Fruit fly (Drosophila melanogaster): ENCODE data around the gene CG13033.
A peak's percentile ranks its signal among the peaks of the same experiment; 100 is the strongest.

The CG13033 gene

dm6 chr3L:16587994-16588622 is 42.7 kb upstream of the CG13033 start (continued):
- TF ChIP-seq Sp1 (GFP tag; optimal IDR thresholded peaks at IDR 0.05) (peak; percentile 45), rgr (GFP tag; optimal IDR thresholded peaks at IDR 0.05) (peak; percentile 63)

dm6 chr3L:16586989-16587388 is 41.6 kb upstream of the CG13033 start, which contains the start of the genes Syx8 and CG32163:
Syx8 (minus strand) TSS chr3L:16587057.
CG32163 (plus strand) TSS chr3L:16587157.
- TF ChIP-seq jim (GFP tag; optimal IDR thresholded peaks at IDR 0.05) (no peak), Rel (GFP tag; optimal IDR thresholded peaks at IDR 0.05) (no peak), Rel (tag; optimal IDR thresholded peaks at IDR 0.05) (peak; percentile 13)

dm6 chr3L:16584074-16584578 is 38.7 kb upstream of the CG13033 start, which contains the start of gene UQCR-C2:
UQCR-C2 (plus strand) TSS chr3L:16584124.
- TF ChIP-seq Abd-B (GFP tag; optimal IDR thresholded peaks at IDR 0.05) (no peak), Hr78 (GFP tag; optimal IDR thresholded peaks at IDR 0.05) (no peak), HLH106 (tag; optimal IDR thresholded peaks at IDR 0.05) (peak; percentile 13), Dfd (GFP tag; optimal IDR thresholded peaks at IDR 0.05) (no peak), foxo (GFP tag; optimal IDR thresholded peaks at IDR 0.05) (peak in 1 of 2 experiments; percentile 2), dl (GFP tag; optimal IDR thresholded peaks at IDR 0.05; ENCODE audit: insufficient read depth in 1 of 2, partially characterized antibody in 2 of 2) (no peak), Hr83 (GFP tag; optimal IDR thresholded peaks at IDR 0.05; ENCODE audit: poor library complexity, severe bottlenecking) (peak; percentile 8), jim (GFP tag; optimal IDR thresholded peaks at IDR 0.05) (no peak), rgr (GFP tag; optimal IDR thresholded peaks at IDR 0.05) (peak; percentile 63), sv (GFP tag; optimal IDR thresholded peaks at IDR 0.05) (no peak), Sp1 (GFP tag; optimal IDR thresholded peaks at IDR 0.05) (peak; percentile 11), h (GFP tag; optimal IDR thresholded peaks at IDR 0.05) (no peak), sage (GFP tag; optimal IDR thresholded peaks at IDR 0.05) (no peak), woc (GFP tag; optimal IDR thresholded peaks at IDR 0.05) (peak; percentile 87), Dif (GFP tag; optimal IDR thresholded peaks at IDR 0.05; ENCODE audit: partially characterized antibody) (peak; percentile 10), Rel (GFP tag; optimal IDR thresholded peaks at IDR 0.05) (no peak), Rel (tag; optimal IDR thresholded peaks at IDR 0.05) (peak; percentile 46), CrebA (GFP tag; optimal IDR thresholded peaks at IDR 0.05; ENCODE audit: borderline replicate concordance) (no peak)

- TF ChIP-seq brk (GFP tag; optimal IDR thresholded peaks at IDR 0.05) = no peak
- TF ChIP-seq Mio (GFP tag; optimal IDR thresholded peaks at IDR 0.05) = no peak
- no peak for TF ChIP-seq usp (GFP tag; optimal IDR thresholded peaks at IDR 0.05)
- TF ChIP-seq woc (GFP tag; optimal IDR thresholded peaks at IDR 0.05) = peak; percentile 45
- TF ChIP-seq dmrt93B (GFP tag; optimal IDR thresholded peaks at IDR 0.05) = no peak
- no peak for TF ChIP-seq sage (GFP tag; optimal IDR thresholded peaks at IDR 0.05)
- peak; percentile 12 for TF ChIP-seq CG9705 (GFP tag; optimal IDR thresholded peaks at IDR 0.05)
- peak; percentile 27 for TF ChIP-seq Jra (GFP tag; optimal IDR thresholded peaks at IDR 0.05)
- TF ChIP-seq Dif (GFP tag; optimal IDR thresholded peaks at IDR 0.05; ENCODE audit: partially characterized antibody) = no peak
- peak; percentile 29 for TF ChIP-seq dsf (GFP tag; optimal IDR thresholded peaks at IDR 0.05; ENCODE audit: borderline replicate concordance)
- no peak for TF ChIP-seq Hr78 (GFP tag; optimal IDR thresholded peaks at IDR 0.05)
- TF ChIP-seq OdsH (GFP tag; optimal IDR thresholded peaks at IDR 0.05) = no peak
- TF ChIP-seq N (GFP tag; optimal IDR thresholded peaks at IDR 0.05) = no peak
- TF ChIP-seq rgr (GFP tag; optimal IDR thresholded peaks at IDR 0.05) = peak; percentile 22
- TF ChIP-seq foxo (GFP tag; optimal IDR thresholded peaks at IDR 0.05) = peak in 1 of 2 experiments; percentile 58
- no peak for TF ChIP-seq dl (GFP tag; optimal IDR thresholded peaks at IDR 0.05; ENCODE audit: insufficient read depth in 1 of 2, partially characterized antibody in 2 of 2)
- no peak for TF ChIP-seq jim (GFP tag; optimal IDR thresholded peaks at IDR 0.05)
- no peak for TF ChIP-seq sv (GFP tag; optimal IDR thresholded peaks at IDR 0.05)
- TF ChIP-seq Dfd (GFP tag; optimal IDR thresholded peaks at IDR 0.05) = no peak
- TF ChIP-seq Sp1 (GFP tag; optimal IDR thresholded peaks at IDR 0.05) = peak; percentile 42
- no peak for TF ChIP-seq psq (GFP tag; optimal IDR thresholded peaks at IDR 0.05)
- peak; percentile 29 for TF ChIP-seq Hr83 (GFP tag; optimal IDR thresholded peaks at IDR 0.05; ENCODE audit: poor library complexity, severe bottlenecking)
- TF ChIP-seq h (GFP tag; optimal IDR thresholded peaks at IDR 0.05) = peak; percentile 49
- peak; percentile 22 for TF ChIP-seq br (GFP tag; optimal IDR thresholded peaks at IDR 0.05)
- no peak for TF ChIP-seq pan (optimal IDR thresholded peaks at IDR 0.05)
- no peak for TF ChIP-seq GATAd (GFP tag; optimal IDR thresholded peaks at IDR 0.05)
- TF ChIP-seq CG32264 (GFP tag; optimal IDR thresholded peaks at IDR 0.05) = no peak
- no peak for TF ChIP-seq Hnf4 (GFP tag; optimal IDR thresholded peaks at IDR 0.05)
- TF ChIP-seq lola (GFP tag; optimal IDR thresholded peaks at IDR 0.05) = no peak
- TF ChIP-seq HLH106 (tag; optimal IDR thresholded peaks at IDR 0.05) = peak; percentile 65
- TF ChIP-seq fru (GFP tag; optimal IDR thresholded peaks at IDR 0.05) = peak; percentile 45
- no peak for TF ChIP-seq Rel (GFP tag; optimal IDR thresholded peaks at IDR 0.05)
- peak; percentile 50 for TF ChIP-seq Rel (tag; optimal IDR thresholded peaks at IDR 0.05)
- peak; percentile 33 for TF ChIP-seq ey (GFP tag; optimal IDR thresholded peaks at IDR 0.05)
- no peak for TF ChIP-seq Abd-B (GFP tag; optimal IDR thresholded peaks at IDR 0.05)
- no peak for TF ChIP-seq Vsx2 (GFP tag; optimal IDR thresholded peaks at IDR 0.05; ENCODE audit: partially characterized antibody)
- no peak for TF ChIP-seq tai (GFP tag; optimal IDR thresholded peaks at IDR 0.05)
- TF ChIP-seq Myc (optimal IDR thresholded peaks at IDR 0.05) = peak; percentile 15
Observed at dm6 chr3L:16582678-16583315, 37.4 kb upstream of the CG13033 start, which contains the start of gene Rpn12. Rpn12 (plus strand) TSS chr3L:16583028.

All from whole organism, wandering third instar larva.